Fruit fly (Drosophila melanogaster) S2 (cell line): ENCODE data around the gene CG17597.

Source experiments
- CG8478 ChIP-seq: fragments of >200 bp; optimal IDR thresholded peaks from 2 replicates; lab custom pipeline; 2018
- CTCF ChIP-seq, 2 experiments: fragments of >200 bp; optimal IDR thresholded peaks; 2 replicates each; lab custom pipeline; 2018

dm6 chr2L:18834525-18834924 lies 3.6 kb upstream of the CG17597 start:
- no peak for TF ChIP-seq CTCF (optimal IDR thresholded peaks at IDR 0.05; lab: Kevin White, UChicago)
- TF ChIP-seq CG8478, result no peak
